Fruit fly (Drosophila melanogaster) whole organism, pupa: ENCODE measurements around the gene CG46462.
A peak's percentile ranks its signal among the peaks of the same experiment; 100 is the strongest.

Experiments
- CG10348 ChIP-seq: fragments of 200-800 bp; sonication (Bioruptor generic); IDR thresholded peaks from 2 replicates; pipeline ENCODE4 v1.3.6; 2022; ENCODE audit warnings: missing biosample characterization, missing genetic modification characterization
- CG12605 ChIP-seq: fragments of 200-800 bp; sonication (Bioruptor generic); IDR thresholded peaks from 2 replicates; pipeline ENCODE4 v1.3.6; 2022; ENCODE audit warnings: missing biosample characterization, missing genetic modification characterization
- CG13204 ChIP-seq: fragments of 200-800 bp; sonication (Bioruptor generic); optimal IDR thresholded peaks from 2 replicates; lab custom pipeline; 2018; ENCODE audit warnings: missing biosample characterization, mild to moderate bottlenecking, missing genetic modification characterization, moderate library complexity
- CG14655 ChIP-seq: fragments of 200-800 bp; sonication (Bioruptor generic); optimal IDR thresholded peaks from 3 replicates; lab custom pipeline; 2017; ENCODE audit warnings: mild to moderate bottlenecking, missing biosample characterization, missing genetic modification reagents, missing genetic modification characterization
- CG15710 ChIP-seq: fragments of 200-800 bp; sonication (Bioruptor generic); optimal IDR thresholded peaks from 2 replicates; lab custom pipeline; 2018; ENCODE audit warnings: missing biosample characterization, mild to moderate bottlenecking, missing genetic modification characterization, moderate library complexity
- CG17806 ChIP-seq: fragments of 200-800 bp; sonication (Bioruptor generic); optimal IDR thresholded peaks from 2 replicates; lab custom pipeline; 2018; ENCODE audit warnings: missing biosample characterization, mild to moderate bottlenecking, missing genetic modification characterization, moderate library complexity
- CG32121 ChIP-seq: fragments of 200-800 bp; sonication (Bioruptor generic); IDR thresholded peaks from 2 replicates; pipeline ENCODE4 v1.3.6; 2022; ENCODE audit warnings: missing biosample characterization, missing genetic modification characterization
- CG34367 ChIP-seq: fragments of 200-800 bp; sonication (Bioruptor generic); optimal IDR thresholded peaks from 2 replicates; lab custom pipeline; 2018; ENCODE audit warnings: missing biosample characterization, mild to moderate bottlenecking, missing genetic modification characterization
- CG4496 ChIP-seq: fragments of 200-800 bp; sonication (Bioruptor generic); IDR thresholded peaks from 3 replicates; pipeline ENCODE4 v1.3.6; 2022; ENCODE audit warnings: missing biosample characterization, missing genetic modification characterization
- CG8159 ChIP-seq: fragments of 200-800 bp; sonication (Bioruptor generic); optimal IDR thresholded peaks from 3 replicates; lab custom pipeline; 2018; ENCODE audit warnings: missing biosample characterization, mild to moderate bottlenecking, missing genetic modification characterization, moderate library complexity
- CG8301 ChIP-seq: fragments of 200-800 bp; sonication (Bioruptor generic); optimal IDR thresholded peaks from 2 replicates; lab custom pipeline; 2018; ENCODE audit warnings: missing biosample characterization, mild to moderate bottlenecking, missing genetic modification characterization
- CG9948 ChIP-seq: fragments of 200-800 bp; sonication (Bioruptor generic); optimal IDR thresholded peaks from 2 replicates; lab custom pipeline; 2018; ENCODE audit warnings: missing biosample characterization, mild to moderate bottlenecking, missing genetic modification characterization, moderate library complexity
- D1 ChIP-seq: fragments of 200-800 bp; sonication (Bioruptor generic); optimal IDR thresholded peaks from 2 replicates; lab custom pipeline; 2018; ENCODE audit warnings: missing biosample characterization, mild to moderate bottlenecking, missing genetic modification characterization, moderate library complexity
- EcR ChIP-seq: fragments of 200-800 bp; sonication (Bioruptor generic); optimal IDR thresholded peaks from 3 replicates; lab custom pipeline; 2019; ENCODE audit warnings: missing biosample characterization, missing genetic modification characterization, mild to moderate bottlenecking, moderate library complexity, missing genetic modification reagents
- Ets98B ChIP-seq: fragments of 200-800 bp; sonication (Bioruptor generic); IDR thresholded peaks from 2 replicates; pipeline ENCODE4 v1.3.6; 2022; ENCODE audit warnings: missing biosample characterization, missing genetic modification characterization
- Pif1A ChIP-seq: fragments of 200-800 bp; sonication (Bioruptor generic); optimal IDR thresholded peaks from 3 replicates; lab custom pipeline; 2016; ENCODE audit warnings: missing biosample characterization, missing genetic modification characterization
- Pif1B ChIP-seq: fragments of 200-800 bp; sonication (Bioruptor generic); optimal IDR thresholded peaks from 3 replicates; lab custom pipeline; 2016; ENCODE audit warnings: missing biosample characterization, missing genetic modification characterization
- Snoo ChIP-seq: fragments of 200-800 bp; sonication (Bioruptor generic); optimal IDR thresholded peaks from 3 replicates; lab custom pipeline; 2017; ENCODE audit warnings: missing biosample characterization, mild to moderate bottlenecking, missing genetic modification characterization, inconsistent platforms
- fd96Ca ChIP-seq: fragments of 200-800 bp; sonication (Bioruptor generic); IDR thresholded peaks from 3 replicates; pipeline ENCODE4 v1.3.6; 2022; ENCODE audit warnings: missing biosample characterization, missing genetic modification characterization
- gl ChIP-seq: fragments of 200-800 bp; sonication (Bioruptor generic); optimal IDR thresholded peaks from 2 replicates; lab custom pipeline; 2018; ENCODE audit warnings: missing biosample characterization, mild to moderate bottlenecking, missing genetic modification characterization
- rn ChIP-seq: fragments of 200-800 bp; sonication (Bioruptor generic); IDR thresholded peaks from 2 replicates; pipeline ENCODE4 v1.3.6; 2022; ENCODE audit warnings: missing biosample characterization, missing genetic modification characterization

Gene CG46462

dm6 chr3L:19931391-19931790, at the start of gene CG46462:
Gene CG46462 (plus strand): TSS chr3L:19931691.
- TF ChIP-seq fd96Ca (GFP tag; lab: Robert Waterston, UW) (no peak), Pif1B (GFP tag; lab: Kevin White, UChicago) (no peak), D1 (tag; lab: Kevin White, UChicago) (no peak), CG14655 (GFP tag; lab: Kevin White, UChicago) (no peak)

DNA sequence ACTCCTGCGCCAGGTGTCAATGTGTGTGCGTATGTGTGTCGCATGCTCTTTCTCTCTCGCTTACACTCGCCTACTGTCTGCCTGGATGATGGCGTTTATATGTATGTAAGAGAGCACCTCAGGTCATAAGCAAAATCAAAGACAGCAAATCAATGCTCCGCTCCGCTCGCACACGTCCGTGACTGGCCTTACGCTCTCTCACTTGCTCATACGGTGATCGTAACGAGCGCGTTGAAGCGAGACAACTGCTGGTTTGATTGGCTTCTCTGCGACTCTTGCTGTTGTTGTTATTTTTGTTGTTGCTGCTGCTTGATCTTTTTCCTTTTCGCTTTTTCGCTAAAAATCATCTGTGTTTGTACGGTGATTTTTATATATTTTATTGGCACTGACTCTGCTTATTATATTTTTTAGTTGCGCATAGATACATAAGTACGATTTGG, 35.9 kb upstream of the CG46462 start:
- TF ChIP-seq CG9948 (tag; lab: Kevin White, UChicago) (no peak), CG8159 (tag; lab: Kevin White, UChicago) (no peak), Ets98B (GFP tag; lab: Robert Waterston, UW) (peak; percentile 45; the same call in 1 of the 2 replicates), Pif1B (GFP tag; lab: Kevin White, UChicago) (no peak), Pif1A (no peak), CG8301 (tag; lab: Kevin White, UChicago) (no peak), CG34367 (no peak), EcR (GFP tag; lab: Kevin White, UChicago) (peak; percentile 90), CG32121 (GFP tag; lab: Robert Waterston, UW) (peak; percentile 45; the same call in 1 of the 2 replicates), gl (peak; percentile 47), fd96Ca (GFP tag; lab: Robert Waterston, UW) (peak; percentile 66; the same call in 1 of the 3 replicates), CG10348 (GFP tag; lab: Robert Waterston, UW) (no peak), CG13204 (GFP tag; lab: Kevin White, UChicago) (peak; percentile 60), CG15710 (tag; lab: Kevin White, UChicago) (peak; percentile 6), CG17806 (tag; lab: Kevin White, UChicago) (no peak), CG12605 (peak; percentile 25; the same call in 1 of the 2 replicates), CG4496 (peak; percentile 48; the same call in 1 of the 3 replicates), Snoo (tag; lab: Kevin White, UChicago) (no peak), D1 (tag; lab: Kevin White, UChicago) (no peak)

DNA sequence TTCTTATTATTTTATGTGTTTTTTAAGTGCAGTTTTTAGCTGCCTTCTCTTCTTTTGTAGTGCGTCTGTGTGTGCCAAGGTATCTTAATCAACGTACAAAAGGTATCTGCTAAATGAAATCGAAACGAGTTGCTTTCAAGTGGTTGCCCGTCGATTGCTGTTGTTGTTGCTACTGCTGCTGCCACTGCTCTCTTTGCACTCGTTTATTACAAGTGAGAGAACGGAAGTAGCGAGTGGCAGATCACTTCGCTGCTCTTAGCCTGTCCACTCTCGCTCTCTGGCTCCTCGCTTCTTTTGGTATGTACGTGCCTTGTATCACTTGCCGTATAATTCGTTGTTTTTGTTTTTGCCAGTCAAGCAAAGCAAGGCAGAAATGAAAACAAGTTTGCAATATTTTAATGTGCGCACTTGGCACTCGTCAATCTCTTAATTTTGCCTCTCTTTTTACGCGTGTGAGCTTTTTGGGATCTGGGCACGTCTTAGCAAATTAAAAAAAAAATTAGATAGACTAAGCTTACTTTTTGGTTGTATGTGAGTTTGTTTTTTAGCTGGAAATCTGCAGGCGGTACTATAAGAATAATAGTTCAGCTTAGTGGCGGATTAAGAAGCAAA, 35.1 kb upstream of the CG46462 start:
- TF ChIP-seq CG12605 (peak; percentile 7; the same call in 1 of the 2 replicates), rn (no peak), CG34367 (no peak), Pif1A (no peak), CG4496 (0 out of 3 replicates have a peak, but pooled peaks have one; percentile 11), CG8159 (tag; lab: Kevin White, UChicago) (no peak), CG9948 (tag; lab: Kevin White, UChicago) (no peak)

DNA sequence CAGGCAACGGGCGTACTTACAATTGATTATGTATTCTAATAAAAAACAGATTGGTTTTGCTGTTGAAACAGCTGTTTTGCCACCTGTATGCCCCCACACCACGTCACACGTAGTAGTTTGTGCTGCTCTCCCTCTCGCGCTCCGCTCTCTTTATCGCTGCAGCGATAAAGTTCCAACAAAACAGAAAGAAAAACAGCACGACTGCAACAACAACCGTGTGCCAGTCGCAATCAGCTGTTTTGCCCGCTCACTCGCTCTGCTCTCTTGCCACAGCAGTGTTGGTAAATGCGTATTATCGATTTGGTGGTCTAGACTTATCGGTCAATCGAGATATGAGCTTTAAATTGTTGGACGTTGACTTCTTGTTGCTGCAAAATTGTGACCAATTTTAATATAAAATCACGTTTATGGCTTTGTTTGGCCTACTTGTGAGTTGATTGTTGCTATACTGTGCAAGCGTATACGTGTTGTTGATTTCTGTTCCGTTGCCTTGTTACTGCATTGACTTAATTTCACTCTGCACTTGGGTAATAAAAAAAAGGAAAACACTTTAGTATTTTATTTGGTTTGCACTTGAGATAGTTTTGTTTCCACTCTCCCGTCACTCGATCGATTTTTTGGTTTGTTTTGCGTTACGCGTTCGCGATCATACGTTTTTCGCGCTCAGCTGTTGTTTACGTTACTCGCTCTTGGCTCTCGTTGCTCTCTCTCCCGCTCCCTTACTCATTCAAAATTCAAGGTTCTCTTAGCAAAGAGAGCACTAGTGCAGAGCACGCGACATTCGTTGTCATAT, 34.4 kb upstream of the CG46462 start:
- peak; percentile 3 for TF ChIP-seq CG17806 (tag; lab: Kevin White, UChicago)
- TF ChIP-seq CG32121 (GFP tag; lab: Robert Waterston, UW) = peak; percentile 58
- peak; percentile 52 for TF ChIP-seq CG8301 (tag; lab: Kevin White, UChicago)
- TF ChIP-seq Pif1B (GFP tag; lab: Kevin White, UChicago) = peak; percentile 6
- peak; percentile 44 for TF ChIP-seq CG8159 (tag; lab: Kevin White, UChicago)
- TF ChIP-seq D1 (tag; lab: Kevin White, UChicago) = no peak
- TF ChIP-seq CG34367 = peak; percentile 40
- peak; percentile 75 for TF ChIP-seq CG12605
- TF ChIP-seq CG10348 (GFP tag; lab: Robert Waterston, UW) = no peak
- TF ChIP-seq EcR (GFP tag; lab: Kevin White, UChicago) = peak; percentile 74
- TF ChIP-seq CG4496 = peak; percentile 63
- TF ChIP-seq gl = peak; percentile 49
- TF ChIP-seq Ets98B (GFP tag; lab: Robert Waterston, UW) = peak; percentile 62
- no peak for TF ChIP-seq rn
- peak; percentile 55; the same call in 2 of the 3 replicates for TF ChIP-seq fd96Ca (GFP tag; lab: Robert Waterston, UW)
- peak; percentile 66 for TF ChIP-seq CG14655 (GFP tag; lab: Kevin White, UChicago)
- TF ChIP-seq CG13204 (GFP tag; lab: Kevin White, UChicago) = peak; percentile 45
- peak; percentile 40 for TF ChIP-seq CG15710 (tag; lab: Kevin White, UChicago)
- TF ChIP-seq CG9948 (tag; lab: Kevin White, UChicago) = peak; percentile 16
- TF ChIP-seq Pif1A = peak; percentile 12
- no peak for TF ChIP-seq Snoo (tag; lab: Kevin White, UChicago)

DNA sequence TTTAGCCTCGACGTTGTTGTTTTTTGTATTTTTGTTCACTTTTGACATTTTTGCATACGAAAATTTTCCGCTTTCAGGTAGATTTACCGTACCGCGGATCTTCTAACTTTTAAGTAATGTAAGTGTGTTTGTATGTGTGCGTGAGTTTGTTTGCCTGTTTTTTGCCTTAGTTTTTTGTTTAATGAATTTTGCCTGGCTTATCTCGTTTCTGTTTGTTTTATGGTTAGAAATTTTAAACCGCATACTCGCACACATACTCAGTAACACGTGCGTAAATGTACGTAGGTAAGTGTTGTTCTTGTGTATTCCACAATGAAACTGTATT, 33.8 kb upstream of the CG46462 start:
- TF ChIP-seq CG34367 (no peak), Snoo (tag; lab: Kevin White, UChicago) (no peak)
